Fruit fly (Drosophila melanogaster): ENCODE data around the gene CG5715.

DNA sequence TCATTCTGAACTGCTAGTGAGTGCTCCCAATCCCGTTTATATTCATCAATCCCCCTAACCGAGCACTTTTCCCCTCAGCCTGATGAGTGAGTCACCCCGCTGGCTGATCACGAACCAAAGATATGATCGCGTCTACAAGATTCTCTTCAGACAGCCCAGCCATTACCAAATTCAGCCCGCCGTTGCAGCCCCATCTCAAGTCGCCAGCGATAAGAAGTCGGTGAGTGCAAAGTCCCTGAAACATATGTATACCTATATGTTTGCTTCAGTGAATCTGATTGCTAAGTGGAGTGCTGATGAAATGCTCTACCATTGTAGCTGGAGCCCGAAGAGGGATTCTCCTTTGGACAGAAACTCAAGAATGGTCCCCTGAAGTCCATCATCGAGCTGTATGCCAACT is 7.0 kb downstream of the CG5715 start:
- no peak for TF ChIP-seq pan (optimal IDR thresholded peaks at IDR 0.05)
- TF ChIP-seq psq (optimal IDR thresholded peaks at IDR 0.05): no peak
- TF ChIP-seq Dll (optimal IDR thresholded peaks at IDR 0.05): no peak
- no peak for TF ChIP-seq EcR (GFP tag; optimal IDR thresholded peaks at IDR 0.05)
- TF ChIP-seq usp (GFP tag; optimal IDR thresholded peaks at IDR 0.05): no peak
